Fruit fly (Drosophila melanogaster): Measurements from ENCODE around the gene CG31698.

Gene CG31698

DNA sequence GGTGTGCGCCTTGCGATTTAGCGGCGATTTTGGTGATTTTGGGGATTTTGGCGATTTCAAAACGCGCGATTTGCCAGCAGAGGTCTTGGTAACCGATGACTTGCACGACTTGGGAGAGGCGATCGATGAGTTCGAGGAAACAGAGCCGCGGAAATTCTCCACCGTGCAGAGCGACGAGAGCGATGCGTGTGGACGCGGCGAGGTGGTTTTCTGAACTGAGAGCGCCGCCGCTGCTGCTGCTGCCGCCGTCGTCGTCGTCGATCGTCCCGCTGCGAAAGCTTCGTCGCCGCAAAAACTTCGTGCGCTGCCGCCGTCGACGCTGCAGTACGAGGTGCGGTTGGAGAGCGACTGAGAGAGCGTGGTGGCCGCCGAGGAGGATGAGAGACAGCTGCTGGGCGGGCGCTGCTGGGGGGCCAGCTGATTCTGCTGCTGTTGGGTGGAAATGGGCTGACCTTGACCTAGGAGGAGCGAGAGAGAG is 49.1 kb downstream of the CG31698 start:
- TF ChIP-seq Ets98B (GFP tag; IDR thresholded peaks at IDR 0.05), result peak; percentile 51; the same call in 1 of the 2 replicates
- no peak for TF ChIP-seq CG8159 (tag; optimal IDR thresholded peaks at IDR 0.05)
- TF ChIP-seq CG34367 (tag; optimal IDR thresholded peaks at IDR 0.05), result no peak
- peak; percentile 80 for TF ChIP-seq EcR (GFP tag; optimal IDR thresholded peaks at IDR 0.05)
- no peak for TF ChIP-seq CG14655 (GFP tag; optimal IDR thresholded peaks at IDR 0.05)
- TF ChIP-seq Pif1B (GFP tag; optimal IDR thresholded peaks at IDR 0.05), result no peak
- no peak for TF ChIP-seq gl (tag; optimal IDR thresholded peaks at IDR 0.05)
- TF ChIP-seq D1 (tag; optimal IDR thresholded peaks at IDR 0.05), result no peak
- no peak for TF ChIP-seq CG8301 (tag; optimal IDR thresholded peaks at IDR 0.05)
- TF ChIP-seq CG17806 (tag; optimal IDR thresholded peaks at IDR 0.05), result no peak
- no peak for TF ChIP-seq CG9948 (tag; optimal IDR thresholded peaks at IDR 0.05)
- TF ChIP-seq CG13204 (GFP tag; optimal IDR thresholded peaks at IDR 0.05), result peak; percentile 76
- TF ChIP-seq fd96Ca (GFP tag; IDR thresholded peaks at IDR 0.05), result no peak
- peak; percentile 66 for TF ChIP-seq CG12605 (GFP tag; IDR thresholded peaks at IDR 0.05)
- TF ChIP-seq CG4496 (GFP tag; IDR thresholded peaks at IDR 0.05), result peak; percentile 51; the same call in 2 of the 3 replicates
- TF ChIP-seq CG32121 (GFP tag; IDR thresholded peaks at IDR 0.05), result peak; percentile 25; the same call in 1 of the 2 replicates

DNA sequence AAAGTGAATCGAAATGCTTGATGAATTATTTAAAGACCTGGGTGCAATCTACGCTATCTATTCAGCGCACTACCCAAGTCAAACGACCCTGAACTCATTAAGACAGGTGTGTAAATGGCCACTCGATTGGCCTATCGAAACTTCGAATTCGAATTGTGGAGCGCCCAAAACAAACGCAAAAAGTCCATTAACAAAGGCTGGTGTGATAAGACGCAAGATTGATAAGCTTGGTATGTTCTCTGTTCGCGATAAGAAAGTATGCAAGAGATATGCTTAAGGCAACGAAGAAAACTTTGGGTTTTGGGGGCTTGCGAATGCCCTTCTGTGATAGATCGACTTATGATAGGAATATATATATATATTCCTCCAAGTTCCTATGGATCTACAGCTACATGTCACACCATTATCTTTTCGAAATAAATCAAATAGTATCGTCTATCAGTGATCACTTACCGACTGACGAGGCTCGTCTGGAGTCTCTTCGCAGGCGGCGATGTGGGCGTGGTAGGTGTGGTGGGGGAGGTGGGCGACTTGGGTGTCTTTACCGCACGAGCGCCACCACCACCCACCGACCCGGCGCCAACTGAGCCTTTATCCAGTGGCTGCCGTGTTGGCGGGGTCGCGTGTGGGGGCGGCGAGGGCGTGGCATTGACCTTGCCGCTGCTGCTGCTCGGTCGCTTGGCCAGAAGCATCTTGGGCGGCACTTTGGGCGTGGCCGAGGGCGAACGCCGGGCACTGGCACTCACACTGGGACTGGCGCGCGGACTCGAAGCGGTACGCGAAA is 49.9 kb downstream of the CG31698 start:
- TF ChIP-seq CG34367 (tag; optimal IDR thresholded peaks at IDR 0.05) (no peak), CG8159 (tag; optimal IDR thresholded peaks at IDR 0.05) (no peak), CG13204 (GFP tag; optimal IDR thresholded peaks at IDR 0.05) (no peak), Pif1B (GFP tag; optimal IDR thresholded peaks at IDR 0.05) (no peak), D1 (tag; optimal IDR thresholded peaks at IDR 0.05) (no peak), CG14655 (GFP tag; optimal IDR thresholded peaks at IDR 0.05) (no peak), CG32121 (GFP tag; IDR thresholded peaks at IDR 0.05) (no peak), EcR (GFP tag; optimal IDR thresholded peaks at IDR 0.05) (no peak), CG8301 (tag; optimal IDR thresholded peaks at IDR 0.05) (no peak), CG9948 (tag; optimal IDR thresholded peaks at IDR 0.05) (no peak)

Measured in whole organism, pupa.